Worm (Caenorhabditis elegans): Measurements from ENCODE around the gene EEED8.2.

EEED8.2 gene

DNA sequence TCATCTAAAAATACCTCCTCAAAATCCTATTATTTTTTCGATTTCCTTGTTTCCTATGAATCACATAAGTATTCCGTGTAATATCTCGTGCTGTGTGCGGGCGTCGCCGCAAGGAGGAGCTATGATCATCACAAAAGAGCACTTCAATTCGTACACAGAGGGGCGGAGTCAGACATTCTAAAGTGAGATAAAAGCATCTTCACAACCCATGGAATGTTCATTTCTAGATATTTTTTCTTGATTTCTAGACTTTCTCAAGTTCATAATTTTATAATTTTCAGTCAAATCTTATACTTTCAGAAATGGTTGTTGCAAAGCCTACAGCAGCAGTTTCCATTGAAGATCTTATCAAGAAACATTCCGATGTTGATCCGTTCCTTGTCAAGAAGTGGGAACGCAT lies 30.9 kb downstream of the EEED8.2 start, which contains the start of gene cex-1:
TSS of gene cex-1 (plus strand) at position 301 of the 400 bp plus-strand sequence.
- TF ChIP-seq isw-1 (GFP tag; IDR thresholded peaks at IDR 0.05) (no peak), lin-13 (GFP tag; optimal IDR thresholded peaks at IDR 0.05) (no peak), mdl-1 (tag; optimal IDR thresholded peaks at IDR 0.05) (no peak)

DNA sequence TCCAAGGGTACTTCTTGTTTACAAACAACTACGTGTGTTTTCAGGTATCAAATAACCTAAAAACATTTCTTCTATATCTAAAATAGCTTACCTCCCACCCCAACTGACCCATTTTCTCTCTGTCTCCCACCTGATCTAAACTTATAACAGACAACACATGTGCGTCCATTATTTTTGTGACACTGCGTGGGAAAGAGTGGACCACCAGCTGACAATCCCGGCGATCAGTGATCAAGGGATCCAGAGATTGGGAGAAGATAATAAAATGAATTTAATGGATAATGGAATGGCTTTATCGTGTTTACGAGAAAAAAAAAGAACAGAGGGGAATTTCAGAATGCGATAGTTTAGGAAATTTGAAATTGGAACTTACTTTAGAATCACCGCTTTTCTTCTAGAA lies 32.7 kb downstream of the EEED8.2 start:
- TF ChIP-seq dsc-1 (tag; optimal IDR thresholded peaks at IDR 0.05): peak; percentile 32
- TF ChIP-seq unc-98 (GFP tag; IDR thresholded peaks at IDR 0.05): no peak
- no peak for TF ChIP-seq C16A3.4 (tag; optimal IDR thresholded peaks at IDR 0.05)
- TF ChIP-seq fkh-10 (GFP tag; optimal IDR thresholded peaks at IDR 0.05): no peak
- no peak for TF ChIP-seq ets-5 (GFP tag; IDR thresholded peaks at IDR 0.05)
- TF ChIP-seq nhr-237 (tag; optimal IDR thresholded peaks at IDR 0.05): no peak
- TF ChIP-seq lin-13 (GFP tag; optimal IDR thresholded peaks at IDR 0.05): no peak
- TF ChIP-seq nhr-19 (GFP tag; conservative IDR thresholded peaks at IDR 0.05): peak; percentile 41
- TF ChIP-seq nhr-12 (tag; optimal IDR thresholded peaks at IDR 0.05): no peak
- no peak for TF ChIP-seq egl-27 (tag; optimal IDR thresholded peaks at IDR 0.05)
- peak; percentile 72 for TF ChIP-seq rnt-1 (tag; optimal IDR thresholded peaks at IDR 0.05)
- no peak for TF ChIP-seq jun-1 (tag; optimal IDR thresholded peaks at IDR 0.05)
- no peak for TF ChIP-seq zip-4 (GFP tag; optimal IDR thresholded peaks at IDR 0.05)
- no peak for TF ChIP-seq aha-1 (tag; optimal IDR thresholded peaks at IDR 0.05)
- TF ChIP-seq Y116A8C.19 (tag; optimal IDR thresholded peaks at IDR 0.05; ENCODE audit: borderline replicate concordance): no peak
- no peak for TF ChIP-seq C34B4.2 (tag; optimal IDR thresholded peaks at IDR 0.05)
- TF ChIP-seq mdl-1 (tag; optimal IDR thresholded peaks at IDR 0.05): no peak
- no peak for TF ChIP-seq fkh-8 (tag; optimal IDR thresholded peaks at IDR 0.05)
- no peak for TF ChIP-seq tbx-2 (tag; optimal IDR thresholded peaks at IDR 0.05)
- TF ChIP-seq ama-1 (optimal IDR thresholded peaks at IDR 0.05): no peak
- TF ChIP-seq efl-1 (optimal IDR thresholded peaks at IDR 0.05): peak in 1 of 2 experiments; percentile 6
- TF ChIP-seq efl-1 (GFP tag; optimal IDR thresholded peaks at IDR 0.05 in 1 of 2): no peak
- no peak for TF ChIP-seq ceh-90 (tag; optimal IDR thresholded peaks at IDR 0.05)
- peak; percentile 59 for TF ChIP-seq lin-14 (GFP tag; optimal IDR thresholded peaks at IDR 0.05)
- TF ChIP-seq elt-2 (tag; optimal IDR thresholded peaks at IDR 0.05): no peak
- no peak for TF ChIP-seq ceh-8 (GFP tag; optimal IDR thresholded peaks at IDR 0.05)
- no peak for TF ChIP-seq lir-3 (tag; optimal IDR thresholded peaks at IDR 0.05; ENCODE audit: poor library complexity)
- no peak for TF ChIP-seq C04F5.9 (tag; optimal IDR thresholded peaks at IDR 0.05)
- TF ChIP-seq nhr-84 (tag; optimal IDR thresholded peaks at IDR 0.05): no peak
- TF ChIP-seq unc-130 (tag; optimal IDR thresholded peaks at IDR 0.05): no peak
- no peak for TF ChIP-seq xbp-1 (tag; optimal IDR thresholded peaks at IDR 0.05)
- TF ChIP-seq ztf-4 (tag; optimal IDR thresholded peaks at IDR 0.05): no peak
- no peak for TF ChIP-seq nhr-85 (tag)
- no peak for TF ChIP-seq irx-1 (tag; optimal IDR thresholded peaks at IDR 0.05)
- no peak for TF ChIP-seq unc-86 (tag; optimal IDR thresholded peaks at IDR 0.05)
- TF ChIP-seq blmp-1 (tag; optimal IDR thresholded peaks at IDR 0.05): no peak

DNA sequence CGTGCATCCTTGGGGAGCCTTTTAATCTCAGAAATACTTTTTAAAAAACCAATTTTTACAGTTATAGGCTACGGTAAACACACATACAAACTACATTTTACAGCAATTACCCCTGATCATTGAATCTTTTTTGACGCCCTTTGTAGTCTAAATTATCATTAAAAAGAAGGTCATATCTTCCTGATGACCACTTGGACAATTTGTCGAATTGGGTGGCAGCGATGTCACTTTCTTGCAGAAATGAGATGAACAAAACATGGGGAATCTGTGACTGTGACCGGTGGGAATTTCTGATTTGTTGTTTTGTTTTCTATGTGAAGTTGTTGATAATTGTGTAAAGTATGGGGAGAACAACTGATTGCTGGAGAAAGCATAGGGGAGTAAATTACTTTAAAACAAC lies 33.1 kb downstream of the EEED8.2 start:
- no peak for TF ChIP-seq ceh-88 (GFP tag; IDR thresholded peaks at IDR 0.05)
- no peak for TF ChIP-seq zip-4 (GFP tag; optimal IDR thresholded peaks at IDR 0.05)
- TF ChIP-seq mep-1 (tag; optimal IDR thresholded peaks at IDR 0.05): no peak
- no peak for TF ChIP-seq nhr-77 (tag; optimal IDR thresholded peaks at IDR 0.05)
- TF ChIP-seq snpc-4 (tag; optimal IDR thresholded peaks at IDR 0.05): no peak
- peak in 1 of 6 experiments; percentile 12 for TF ChIP-seq elt-3 (tag; optimal IDR thresholded peaks at IDR 0.05)
- no peak for TF ChIP-seq C34B4.2 (tag; optimal IDR thresholded peaks at IDR 0.05)
- no peak for TF ChIP-seq unc-86 (tag; optimal IDR thresholded peaks at IDR 0.05)
- no peak for TF ChIP-seq F16B12.6 (tag; optimal IDR thresholded peaks at IDR 0.05)
- TF ChIP-seq nhr-20 (tag; optimal IDR thresholded peaks at IDR 0.05): peak; percentile 0
- no peak for TF ChIP-seq fkh-4 (tag; optimal IDR thresholded peaks at IDR 0.05; ENCODE audit: borderline replicate concordance)
- TF ChIP-seq sptf-1 (tag; optimal IDR thresholded peaks at IDR 0.05): no peak
- no peak for TF ChIP-seq isw-1 (GFP tag; IDR thresholded peaks at IDR 0.05)
- peak; percentile 67 for TF ChIP-seq nhr-85 (tag)
- TF ChIP-seq hpl-2 (GFP tag; optimal IDR thresholded peaks at IDR 0.05): no peak
- TF ChIP-seq nhr-28 (tag; optimal IDR thresholded peaks at IDR 0.05): no peak
- TF ChIP-seq blmp-1 (tag; optimal IDR thresholded peaks at IDR 0.05): peak; percentile 74
- no peak for TF ChIP-seq aly-2 (tag; optimal IDR thresholded peaks at IDR 0.05)
- TF ChIP-seq ces-1 (GFP tag; optimal IDR thresholded peaks at IDR 0.05): no peak
